Worm (Caenorhabditis elegans): ENCODE data around the gene elt-3.
A peak's percentile ranks its signal among the peaks of the same experiment; 100 is the strongest.

The elt-3 gene

ce11 chrX:13934574-13934973 is at the start of gene elt-3:
Gene elt-3, plus strand, starts transcription at chrX:13934874.
- TF ChIP-seq sdz-12 (GFP tag; optimal IDR thresholded peaks at IDR 0.05) (no peak), saeg-2 (GFP tag; IDR thresholded peaks at IDR 0.05) (no peak), nhr-25 (tag; optimal IDR thresholded peaks at IDR 0.05; ENCODE audit: borderline replicate concordance, insufficient read depth) (no peak), F37D6.2 (tag; optimal IDR thresholded peaks at IDR 0.05) (no peak), mes-2 (tag; optimal IDR thresholded peaks at IDR 0.05; ENCODE audit: poor library complexity, severe bottlenecking) (no peak)

- peak; percentile 15 for TF ChIP-seq nhr-77 (tag; optimal IDR thresholded peaks at IDR 0.05)
- no peak for TF ChIP-seq hif-1 (tag; optimal IDR thresholded peaks at IDR 0.05)
- no peak for TF ChIP-seq zfp-3 (GFP tag; conservative IDR thresholded peaks at IDR 0.05)
- TF ChIP-seq unc-62 (GFP tag; optimal IDR thresholded peaks at IDR 0.05 in 1 of 2), result peak in 1 of 2 experiments; percentile 34
- TF ChIP-seq unc-62 (tag; optimal IDR thresholded peaks at IDR 0.05), result no peak
- no peak for TF ChIP-seq lin-1 (GFP tag; IDR thresholded peaks at IDR 0.05)
- no peak for TF ChIP-seq cey-2 (tag; optimal IDR thresholded peaks at IDR 0.05; ENCODE audit: borderline replicate concordance, insufficient read depth)
- no peak for TF ChIP-seq nhr-10 (tag; optimal IDR thresholded peaks at IDR 0.05)
- TF ChIP-seq hlh-30 (tag; optimal IDR thresholded peaks at IDR 0.05; ENCODE audit: insufficient read depth), result peak; percentile 56
- no peak for TF ChIP-seq lin-38 (GFP tag; IDR thresholded peaks at IDR 0.05)
- peak; percentile 46 for TF ChIP-seq mep-1 (tag; optimal IDR thresholded peaks at IDR 0.05)
- TF ChIP-seq dve-1 (tag; optimal IDR thresholded peaks at IDR 0.05; ENCODE audit: insufficient read depth), result peak; percentile 69
- no peak for TF ChIP-seq lir-3 (tag; optimal IDR thresholded peaks at IDR 0.05)
- peak; percentile 87 for TF ChIP-seq nhr-6 (tag; optimal IDR thresholded peaks at IDR 0.05)
- TF ChIP-seq mxl-3 (GFP tag; optimal IDR thresholded peaks at IDR 0.05), result peak; percentile 65
- TF ChIP-seq snpc-1.2 (GFP tag; IDR thresholded peaks at IDR 0.05), result no peak
- TF ChIP-seq spr-1 (tag; optimal IDR thresholded peaks at IDR 0.05), result no peak
- no peak for TF ChIP-seq arid-1 (GFP tag; conservative IDR thresholded peaks at IDR 0.05)
- TF ChIP-seq hlh-11 (tag; optimal IDR thresholded peaks at IDR 0.05), result peak; percentile 71
- TF ChIP-seq daf-16 (GFP tag; optimal IDR thresholded peaks at IDR 0.05), result no peak
- TF ChIP-seq daf-16 (tag; optimal IDR thresholded peaks at IDR 0.05), result peak; percentile 88
- peak; percentile 42 for TF ChIP-seq mes-2 (tag; optimal IDR thresholded peaks at IDR 0.05; ENCODE audit: poor library complexity, severe bottlenecking)
- TF ChIP-seq lin-13 (GFP tag; optimal IDR thresholded peaks at IDR 0.05), result no peak
- no peak for TF ChIP-seq aha-1 (tag)
- no peak for TF ChIP-seq zag-1 (tag; optimal IDR thresholded peaks at IDR 0.05)
- no peak for TF ChIP-seq F44E2.7 (GFP tag; IDR thresholded peaks at IDR 0.05)
- TF ChIP-seq lim-7 (GFP tag; IDR thresholded peaks at IDR 0.05), result no peak
- no peak for TF ChIP-seq egl-43 (GFP tag; IDR thresholded peaks at IDR 0.05)
- TF ChIP-seq pqm-1 (tag; optimal IDR thresholded peaks at IDR 0.05), result peak; percentile 88
- TF ChIP-seq daf-19 (GFP tag; conservative IDR thresholded peaks at IDR 0.05), result no peak
- TF ChIP-seq aly-2 (tag; optimal IDR thresholded peaks at IDR 0.05), result no peak
- TF ChIP-seq pha-4 (GFP tag; IDR thresholded peaks at IDR 0.05), result no peak
- TF ChIP-seq pha-4 (tag; optimal IDR thresholded peaks at IDR 0.05), result peak; percentile 1
- TF ChIP-seq dmd-9 (GFP tag; IDR thresholded peaks at IDR 0.05), result no peak
- 0 out of 2 replicates have a peak, but pooled peaks have one; percentile 31 for TF ChIP-seq dmd-6 (GFP tag; IDR thresholded peaks at IDR 0.05)
- TF ChIP-seq Y105C5A.15 (GFP tag; IDR thresholded peaks at IDR 0.05), result no peak
- peak; percentile 95 for TF ChIP-seq nhr-28 (tag; optimal IDR thresholded peaks at IDR 0.05)
- TF ChIP-seq ctbp-1 (GFP tag; IDR thresholded peaks at IDR 0.05), result no peak
- TF ChIP-seq ztf-7 (tag; optimal IDR thresholded peaks at IDR 0.05), result no peak
These were observed 49.5 kb upstream of the elt-3 start for ce11 chrX:13885131-13885530.

All from whole organism, L4 larva.